Worm (Caenorhabditis elegans) whole organism, late embryonic: ENCODE results near the gene pnp-1.

Source experiments
- ceh-30 ChIP-seq: fragments of 150-350 bp; optimal IDR thresholded peaks from 2 replicates; lab custom pipeline; 2014; ENCODE audit warnings: missing biosample characterization, missing genetic modification characterization
- dve-1 ChIP-seq: sonication (generic microtip); optimal IDR thresholded peaks from 2 replicates; lab custom pipeline; 2017; ENCODE audit warnings: antibody characterized with exemption, mild to moderate bottlenecking, missing genetic modification characterization, missing compliant biosample characterization
- eyg-1 ChIP-seq: sonication (generic microtip); optimal IDR thresholded peaks from 2 replicates; lab custom pipeline; 2016; ENCODE audit warnings: missing genotype, missing genetic modification characterization, missing compliant biosample characterization
- fkh-10 ChIP-seq: fragments of 150-350 bp; optimal IDR thresholded peaks from 2 replicates; lab custom pipeline; 2014; ENCODE audit warnings: missing biosample characterization, missing genetic modification reagents, missing genetic modification characterization
- hlh-13 ChIP-seq: fragments of 200-800 bp; sonication (Bioruptor generic); optimal IDR thresholded peaks from 2 replicates; lab custom pipeline; 2018; ENCODE audit warnings: mild to moderate bottlenecking, missing genetic modification characterization, missing compliant biosample characterization
- hlh-30 ChIP-seq: sonication (generic microtip); optimal IDR thresholded peaks from 2 replicates; lab custom pipeline; 2017; ENCODE audit warnings: antibody characterized with exemption, missing genetic modification characterization, missing compliant biosample characterization; ENCODE audit not compliant: insufficient read depth
- nfya-1 ChIP-seq: sonication (generic microtip); optimal IDR thresholded peaks from 2 replicates; lab custom pipeline; 2017; ENCODE audit warnings: missing genetic modification characterization, mild to moderate bottlenecking, missing compliant biosample characterization, antibody characterized with exemption, moderate library complexity
- pqm-1 ChIP-seq: sonication (generic microtip); optimal IDR thresholded peaks from 2 replicates; lab custom pipeline; 2016; ENCODE audit warnings: missing genetic modification characterization, missing compliant biosample characterization
- tbx-7 ChIP-seq: sonication (generic microtip); optimal IDR thresholded peaks from 2 replicates; lab custom pipeline; 2016; ENCODE audit warnings: missing genotype, missing genetic modification characterization, missing compliant biosample characterization

- TF ChIP-seq tbx-7 (tag; lab: Kevin White, UChicago) (no peak), nfya-1 (tag; lab: Kevin White, UChicago) (no peak), hlh-13 (GFP tag; lab: Kevin White, UChicago) (no peak), dve-1 (tag; lab: Kevin White, UChicago) (no peak), eyg-1 (tag; lab: Kevin White, UChicago) (no peak), ceh-30 (tag; lab: Kevin White, UChicago) (no peak), hlh-30 (tag; lab: Kevin White, UChicago) (no peak), fkh-10 (GFP tag; lab: Kevin White, UChicago) (no peak), pqm-1 (tag; lab: Kevin White, UChicago) (no peak)
These were observed 28.5 kb upstream of the pnp-1 start, which contains the start of gene col-101 for ce11 chrIV:326564-327070.
